Worm (Caenorhabditis elegans) whole organism, midembryonic: ENCODE data around the gene Y37E11AL.2.

Experiments
- T22C8.4 ChIP-seq: fragments of 200-800 bp; sonication (Bioruptor generic); IDR thresholded peaks from 2 replicates; pipeline ENCODE4 v1.3.6; 2022; ENCODE audit warnings: missing genetic modification characterization, missing compliant biosample characterization
- cog-1 ChIP-seq: sonication (generic microtip); optimal IDR thresholded peaks from 2 replicates; lab custom pipeline; 2016; ENCODE audit warnings: missing genetic modification characterization, missing compliant biosample characterization
- flt-1 ChIP-seq: fragments of 200-800 bp; sonication (Bioruptor generic); IDR thresholded peaks from 2 replicates; pipeline ENCODE4 v1.3.6; 2022; ENCODE audit warnings: missing genetic modification characterization, missing compliant biosample characterization
- klf-2 ChIP-seq: fragments of 200-800 bp; sonication (Bioruptor generic); conservative IDR thresholded peaks from 2 replicates; pipeline ENCODE4 v1.3.6; 2022; ENCODE audit warnings: missing genetic modification reagents, missing genetic modification characterization, missing compliant biosample characterization
- ref-1 ChIP-seq: fragments of 200-800 bp; sonication (Bioruptor generic); conservative IDR thresholded peaks from 2 replicates; pipeline ENCODE4 v1.3.6; 2022; ENCODE audit warnings: missing genetic modification reagents, missing genetic modification characterization, missing compliant biosample characterization
- tab-1 ChIP-seq: fragments of 200-800 bp; sonication (Bioruptor generic); IDR thresholded peaks from 2 replicates; pipeline ENCODE4 v1.3.6; 2022; ENCODE audit warnings: missing genetic modification characterization, missing compliant biosample characterization
- ztf-23 ChIP-seq: fragments of 200-800 bp; sonication (Bioruptor generic); IDR thresholded peaks from 2 replicates; pipeline ENCODE4 v1.3.6; 2022; ENCODE audit warnings: missing genetic modification reagents, missing genetic modification characterization, missing compliant biosample characterization

- TF ChIP-seq klf-2 (GFP tag; lab: Robert Waterston, UW) (no peak), tab-1 (GFP tag; lab: Robert Waterston, UW) (no peak), ztf-23 (no peak), flt-1 (GFP tag; lab: Robert Waterston, UW) (no peak), cog-1 (tag; lab: Kevin White, UChicago) (no peak), ref-1 (GFP tag; lab: Robert Waterston, UW) (no peak), T22C8.4 (GFP tag; lab: Robert Waterston, UW) (no peak)
Observed at ce11 chrIV:3667796-3668195, 30.5 kb upstream of the Y37E11AL.2 start.
